Fruit fly (Drosophila melanogaster): ENCODE measurements around the gene CG42537.
A peak's percentile ranks its signal among the peaks of the same experiment; 100 is the strongest.

The CG42537 gene

dm6 chr3R:6404174-6404573 lies 26.6 kb downstream of the CG42537 start (continued):
- TF ChIP-seq CG8290 (GFP tag; optimal IDR thresholded peaks at IDR 0.05) (no peak), CG8290 (tag; optimal IDR thresholded peaks at IDR 0.05) (peak in 1 of 2 experiments; percentile 82), Fer1 (GFP tag; optimal IDR thresholded peaks at IDR 0.05) (peak; percentile 73), PHDP (tag; optimal IDR thresholded peaks at IDR 0.05) (peak; percentile 84), CG7839 (tag; optimal IDR thresholded peaks at IDR 0.05) (peak; percentile 85), chinmo (GFP tag; IDR thresholded peaks at IDR 0.05; ENCODE audit: partially characterized antibody) (no peak), CG9215 (GFP tag; IDR thresholded peaks at IDR 0.05) (no peak; the same call in 1 of the 2 replicates), H2.0 (GFP tag; IDR thresholded peaks at IDR 0.05) (peak; percentile 82), Sry-β (GFP tag; optimal IDR thresholded peaks at IDR 0.05) (no peak), sr (GFP tag; IDR thresholded peaks at IDR 0.05) (peak; percentile 53; the same call in 1 of the 3 replicates), CG3847 (GFP tag; IDR thresholded peaks at IDR 0.05) (peak; percentile 82), BtbVII (GFP tag; optimal IDR thresholded peaks at IDR 0.05) (peak; percentile 51), CG17912 (GFP tag; optimal IDR thresholded peaks at IDR 0.05) (no peak), CkIIα-i1 (GFP tag; IDR thresholded peaks at IDR 0.05) (peak; percentile 66), CG3838 (GFP tag; optimal IDR thresholded peaks at IDR 0.05) (peak; percentile 51), Trl (optimal IDR thresholded peaks at IDR 0.05) (no peak), Trl (GFP tag; optimal IDR thresholded peaks at IDR 0.05) (peak; percentile 79), CG34422 (GFP tag; IDR thresholded peaks at IDR 0.05) (no peak; the same call in none of the 3 replicates), Aef1 (GFP tag; IDR thresholded peaks at IDR 0.05) (peak; percentile 83), CG6254 (GFP tag; optimal IDR thresholded peaks at IDR 0.05) (peak; percentile 73), tx (GFP tag; optimal IDR thresholded peaks at IDR 0.05) (peak; percentile 71), Ets65A (GFP tag) (peak; percentile 96), CG11398 (GFP tag; optimal IDR thresholded peaks at IDR 0.05) (peak; percentile 23), CG16815 (GFP tag; optimal IDR thresholded peaks at IDR 0.05) (peak; percentile 58), br (optimal IDR thresholded peaks at IDR 0.05) (no peak), CG1233 (GFP tag; optimal IDR thresholded peaks at IDR 0.05) (peak; percentile 51), CG1832 (GFP tag; optimal IDR thresholded peaks at IDR 0.05) (no peak), her (GFP tag; optimal IDR thresholded peaks at IDR 0.05) (peak; percentile 56), CG13775 (GFP tag; optimal IDR thresholded peaks at IDR 0.05) (peak; percentile 73), trem (tag; optimal IDR thresholded peaks at IDR 0.05) (peak; percentile 54), CG10959 (GFP tag; IDR thresholded peaks at IDR 0.05) (no peak; the same call in 1 of the 2 replicates), CG16813 (GFP tag; IDR thresholded peaks at IDR 0.05; ENCODE audit: partially characterized antibody) (no peak), CG8359 (GFP tag; optimal IDR thresholded peaks at IDR 0.05; ENCODE audit: borderline replicate concordance) (peak; percentile 28), Six4 (GFP tag; optimal IDR thresholded peaks at IDR 0.05) (peak; percentile 54), gsb (GFP tag; IDR thresholded peaks at IDR 0.05) (peak; percentile 80), CG3065 (GFP tag; optimal IDR thresholded peaks at IDR 0.05) (peak; percentile 33), yki (optimal IDR thresholded peaks at IDR 0.05) (no peak), Abd-B (GFP tag; optimal IDR thresholded peaks at IDR 0.05) (peak; percentile 78), CG15073 (GFP tag; optimal IDR thresholded peaks at IDR 0.05) (peak; percentile 6), gro (GFP tag; optimal IDR thresholded peaks at IDR 0.05) (peak; percentile 23), eyg (GFP tag; optimal IDR thresholded peaks at IDR 0.05) (peak; percentile 28), CG17829 (tag; optimal IDR thresholded peaks at IDR 0.05) (peak; percentile 72), btn (GFP tag; optimal IDR thresholded peaks at IDR 0.05) (peak; percentile 29), YL-1 (GFP tag; optimal IDR thresholded peaks at IDR 0.05) (no peak), CG12299 (tag; optimal IDR thresholded peaks at IDR 0.05) (peak; percentile 58), emc (GFP tag; optimal IDR thresholded peaks at IDR 0.05) (peak; percentile 49), CG10267 (tag; optimal IDR thresholded peaks at IDR 0.05) (peak; percentile 62), bab2 (GFP tag; optimal IDR thresholded peaks at IDR 0.05) (peak; percentile 78), HLH4C (GFP tag; IDR thresholded peaks at IDR 0.05; ENCODE audit: partially characterized antibody) (no peak), scrt (GFP tag; optimal IDR thresholded peaks at IDR 0.05) (peak; percentile 50), CG8281 (tag; optimal IDR thresholded peaks at IDR 0.05) (peak; percentile 24), NC2α (GFP tag; optimal IDR thresholded peaks at IDR 0.05) (peak; percentile 57), p53 (GFP tag; optimal IDR thresholded peaks at IDR 0.05) (no peak)

Data from whole organism, embryonic.